Fruit fly (Drosophila melanogaster): Measurements from ENCODE around the gene H.

H gene

DNA sequence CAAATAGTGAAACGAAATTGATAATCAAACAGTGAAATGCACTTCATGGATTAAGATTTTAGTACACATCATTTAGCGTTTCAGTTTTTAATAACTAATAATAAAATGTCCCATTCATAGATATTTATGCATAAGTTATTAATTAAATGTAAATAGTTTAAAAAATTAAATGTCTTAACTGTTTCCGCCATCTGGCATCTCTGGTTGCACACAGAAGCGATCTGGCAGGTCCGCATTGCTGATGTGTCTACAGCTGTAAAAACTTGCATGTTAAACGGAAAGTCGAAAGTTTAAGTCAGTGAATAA is 33.3 kb upstream of the H start, which contains the start of gene Srp72:
Gene Srp72, plus strand, starts transcription at position 232 of the 306 bp plus-strand sequence.
- TF ChIP-seq jim (GFP tag; optimal IDR thresholded peaks at IDR 0.05) = no peak
- TF ChIP-seq HLH106 (tag; optimal IDR thresholded peaks at IDR 0.05) = peak; percentile 50
- no peak for TF ChIP-seq Dfd (GFP tag; optimal IDR thresholded peaks at IDR 0.05)
- no peak for TF ChIP-seq tai (GFP tag; optimal IDR thresholded peaks at IDR 0.05)
- TF ChIP-seq Dif (GFP tag; optimal IDR thresholded peaks at IDR 0.05; ENCODE audit: partially characterized antibody) = no peak
- TF ChIP-seq ey (GFP tag; optimal IDR thresholded peaks at IDR 0.05) = peak; percentile 12
- no peak for TF ChIP-seq Hr78 (GFP tag; optimal IDR thresholded peaks at IDR 0.05)
- TF ChIP-seq Hnf4 (GFP tag; optimal IDR thresholded peaks at IDR 0.05) = peak; percentile 39
- no peak for TF ChIP-seq CrebA (GFP tag; optimal IDR thresholded peaks at IDR 0.05; ENCODE audit: borderline replicate concordance)
- no peak for TF ChIP-seq Mio (GFP tag; optimal IDR thresholded peaks at IDR 0.05)
- TF ChIP-seq CG9705 (GFP tag; optimal IDR thresholded peaks at IDR 0.05) = peak; percentile 47
- TF ChIP-seq Abd-B (GFP tag; optimal IDR thresholded peaks at IDR 0.05) = no peak
- no peak for TF ChIP-seq CG32264 (GFP tag; optimal IDR thresholded peaks at IDR 0.05)
- no peak for TF ChIP-seq dl (GFP tag; optimal IDR thresholded peaks at IDR 0.05; ENCODE audit: insufficient read depth in 1 of 2, partially characterized antibody in 2 of 2)
- TF ChIP-seq Myc (optimal IDR thresholded peaks at IDR 0.05) = no peak
- peak; percentile 17 for TF ChIP-seq OdsH (GFP tag; optimal IDR thresholded peaks at IDR 0.05)
- no peak for TF ChIP-seq Jra (GFP tag; optimal IDR thresholded peaks at IDR 0.05)
- no peak for TF ChIP-seq woc (GFP tag; optimal IDR thresholded peaks at IDR 0.05)
- TF ChIP-seq rgr (GFP tag; optimal IDR thresholded peaks at IDR 0.05) = peak; percentile 44
- TF ChIP-seq sage (GFP tag; optimal IDR thresholded peaks at IDR 0.05) = peak; percentile 59
- peak; percentile 26 for TF ChIP-seq GATAd (GFP tag; optimal IDR thresholded peaks at IDR 0.05)
- peak; percentile 45 for TF ChIP-seq dsf (GFP tag; optimal IDR thresholded peaks at IDR 0.05; ENCODE audit: borderline replicate concordance)
- no peak for TF ChIP-seq dmrt93B (GFP tag; optimal IDR thresholded peaks at IDR 0.05)
- TF ChIP-seq brk (GFP tag; optimal IDR thresholded peaks at IDR 0.05) = no peak
- peak; percentile 48 for TF ChIP-seq sv (GFP tag; optimal IDR thresholded peaks at IDR 0.05)
- peak; percentile 50 for TF ChIP-seq h (GFP tag; optimal IDR thresholded peaks at IDR 0.05)
- TF ChIP-seq br (GFP tag; optimal IDR thresholded peaks at IDR 0.05) = peak; percentile 25
- peak; percentile 35 for TF ChIP-seq Hr83 (GFP tag; optimal IDR thresholded peaks at IDR 0.05; ENCODE audit: poor library complexity, severe bottlenecking)
- TF ChIP-seq foxo (GFP tag; optimal IDR thresholded peaks at IDR 0.05) = peak in 1 of 2 experiments; percentile 58
- TF ChIP-seq N (GFP tag; optimal IDR thresholded peaks at IDR 0.05) = no peak
- peak; percentile 40 for TF ChIP-seq fru (GFP tag; optimal IDR thresholded peaks at IDR 0.05)
- no peak for TF ChIP-seq lola (GFP tag; optimal IDR thresholded peaks at IDR 0.05)
- TF ChIP-seq psq (GFP tag; optimal IDR thresholded peaks at IDR 0.05) = peak; percentile 6
- TF ChIP-seq pan (optimal IDR thresholded peaks at IDR 0.05) = no peak
- TF ChIP-seq Sp1 (GFP tag; optimal IDR thresholded peaks at IDR 0.05) = peak; percentile 45
- no peak for TF ChIP-seq Rel (GFP tag; optimal IDR thresholded peaks at IDR 0.05)
- no peak for TF ChIP-seq Rel (tag; optimal IDR thresholded peaks at IDR 0.05)
- TF ChIP-seq Vsx2 (GFP tag; optimal IDR thresholded peaks at IDR 0.05; ENCODE audit: partially characterized antibody) = no peak
- TF ChIP-seq usp (GFP tag; optimal IDR thresholded peaks at IDR 0.05) = no peak

DNA sequence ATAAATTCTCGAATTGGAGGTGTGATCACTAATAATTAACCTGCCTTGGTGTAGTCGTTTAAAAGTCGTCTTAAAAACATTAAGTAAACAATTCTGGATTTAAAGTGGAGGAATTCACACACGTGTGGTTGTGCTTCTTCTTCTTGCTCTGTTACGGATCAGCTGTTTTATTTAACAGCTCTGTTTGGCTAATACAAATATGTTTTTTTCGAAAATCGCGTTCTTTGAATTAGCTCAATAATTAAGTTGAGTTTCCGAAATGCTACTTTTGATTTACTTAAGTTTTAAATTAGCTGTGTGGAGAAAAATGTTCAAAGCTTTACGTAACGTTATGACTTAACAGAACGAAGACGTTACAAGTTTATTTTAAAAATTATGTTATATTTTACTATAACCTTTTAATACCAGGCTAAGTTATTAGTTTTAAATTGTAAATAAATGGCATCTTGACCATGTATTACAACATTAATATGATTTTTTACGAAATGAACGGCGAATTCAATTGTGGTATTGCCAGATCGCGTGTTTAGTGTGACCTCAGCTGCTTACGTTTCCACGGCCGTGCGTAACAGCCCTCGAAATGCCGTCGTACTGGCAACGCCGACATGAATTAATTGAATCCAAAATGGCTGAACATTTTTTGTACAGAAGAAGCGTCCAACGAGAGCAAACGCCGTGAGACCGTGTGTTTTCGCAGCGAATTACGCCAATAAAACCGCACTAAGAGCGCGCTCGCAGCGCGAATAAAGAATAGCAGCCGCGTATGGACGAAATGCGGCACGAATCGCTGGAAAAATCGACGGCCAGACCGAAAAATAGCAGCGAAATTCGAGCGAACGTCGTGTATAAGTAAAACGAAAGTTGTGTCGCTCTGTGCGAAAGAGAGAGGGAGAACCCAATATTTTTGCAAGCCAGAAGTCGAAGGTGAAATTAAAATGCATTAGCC is 28.9 kb upstream of the H start, which contains the start of the genes Pus1 and bon:
Gene Pus1, minus strand, starts transcription at position 155 of the 946 bp plus-strand sequence.
Gene bon, plus strand, starts transcription at position 623 of the 946 bp plus-strand sequence.
- TF ChIP-seq jim (GFP tag; optimal IDR thresholded peaks at IDR 0.05) (no peak), rgr (GFP tag; optimal IDR thresholded peaks at IDR 0.05) (peak; percentile 30), Dif (GFP tag; optimal IDR thresholded peaks at IDR 0.05; ENCODE audit: partially characterized antibody) (peak; percentile 29), HLH106 (tag; optimal IDR thresholded peaks at IDR 0.05) (peak; percentile 5), GATAd (GFP tag; optimal IDR thresholded peaks at IDR 0.05) (no peak), Vsx2 (GFP tag; optimal IDR thresholded peaks at IDR 0.05; ENCODE audit: partially characterized antibody) (peak; percentile 89), Hr78 (GFP tag; optimal IDR thresholded peaks at IDR 0.05) (no peak), woc (GFP tag; optimal IDR thresholded peaks at IDR 0.05) (no peak), OdsH (GFP tag; optimal IDR thresholded peaks at IDR 0.05) (no peak), Sp1 (GFP tag; optimal IDR thresholded peaks at IDR 0.05) (peak; percentile 15), Mio (GFP tag; optimal IDR thresholded peaks at IDR 0.05) (no peak), sv (GFP tag; optimal IDR thresholded peaks at IDR 0.05) (no peak), foxo (GFP tag; optimal IDR thresholded peaks at IDR 0.05) (peak in 1 of 2 experiments; percentile 59), dmrt93B (GFP tag; optimal IDR thresholded peaks at IDR 0.05) (no peak), CG9705 (GFP tag; optimal IDR thresholded peaks at IDR 0.05) (no peak), CG32264 (GFP tag; optimal IDR thresholded peaks at IDR 0.05) (no peak), pan (optimal IDR thresholded peaks at IDR 0.05) (no peak), CrebA (GFP tag; optimal IDR thresholded peaks at IDR 0.05; ENCODE audit: borderline replicate concordance) (no peak), dsf (GFP tag; optimal IDR thresholded peaks at IDR 0.05; ENCODE audit: borderline replicate concordance) (no peak), ey (GFP tag; optimal IDR thresholded peaks at IDR 0.05) (no peak), Hr83 (GFP tag; optimal IDR thresholded peaks at IDR 0.05; ENCODE audit: poor library complexity, severe bottlenecking) (peak; percentile 39), Hnf4 (GFP tag; optimal IDR thresholded peaks at IDR 0.05) (peak; percentile 6), br (GFP tag; optimal IDR thresholded peaks at IDR 0.05) (no peak), Rel (GFP tag; optimal IDR thresholded peaks at IDR 0.05) (no peak), Rel (tag; optimal IDR thresholded peaks at IDR 0.05) (peak; percentile 61), lola (GFP tag; optimal IDR thresholded peaks at IDR 0.05) (no peak), N (GFP tag; optimal IDR thresholded peaks at IDR 0.05) (no peak), fru (GFP tag; optimal IDR thresholded peaks at IDR 0.05) (peak; percentile 1), dl (GFP tag; optimal IDR thresholded peaks at IDR 0.05; ENCODE audit: insufficient read depth in 1 of 2, partially characterized antibody in 2 of 2) (no peak), brk (GFP tag; optimal IDR thresholded peaks at IDR 0.05) (peak; percentile 62), psq (GFP tag; optimal IDR thresholded peaks at IDR 0.05) (peak; percentile 40), Dfd (GFP tag; optimal IDR thresholded peaks at IDR 0.05) (no peak), h (GFP tag; optimal IDR thresholded peaks at IDR 0.05) (peak; percentile 36), Jra (GFP tag; optimal IDR thresholded peaks at IDR 0.05) (peak; percentile 12), tai (GFP tag; optimal IDR thresholded peaks at IDR 0.05) (no peak), usp (GFP tag; optimal IDR thresholded peaks at IDR 0.05) (no peak), Abd-B (GFP tag; optimal IDR thresholded peaks at IDR 0.05) (no peak), Myc (optimal IDR thresholded peaks at IDR 0.05) (peak; percentile 24), sage (GFP tag; optimal IDR thresholded peaks at IDR 0.05) (peak; percentile 46)

All from whole organism, wandering third instar larva.